Fruit fly (Drosophila melanogaster): ENCODE data around the gene SdhD.
A peak's percentile ranks its signal among the peaks of the same experiment; 100 is the strongest.

Gene SdhD

DNA sequence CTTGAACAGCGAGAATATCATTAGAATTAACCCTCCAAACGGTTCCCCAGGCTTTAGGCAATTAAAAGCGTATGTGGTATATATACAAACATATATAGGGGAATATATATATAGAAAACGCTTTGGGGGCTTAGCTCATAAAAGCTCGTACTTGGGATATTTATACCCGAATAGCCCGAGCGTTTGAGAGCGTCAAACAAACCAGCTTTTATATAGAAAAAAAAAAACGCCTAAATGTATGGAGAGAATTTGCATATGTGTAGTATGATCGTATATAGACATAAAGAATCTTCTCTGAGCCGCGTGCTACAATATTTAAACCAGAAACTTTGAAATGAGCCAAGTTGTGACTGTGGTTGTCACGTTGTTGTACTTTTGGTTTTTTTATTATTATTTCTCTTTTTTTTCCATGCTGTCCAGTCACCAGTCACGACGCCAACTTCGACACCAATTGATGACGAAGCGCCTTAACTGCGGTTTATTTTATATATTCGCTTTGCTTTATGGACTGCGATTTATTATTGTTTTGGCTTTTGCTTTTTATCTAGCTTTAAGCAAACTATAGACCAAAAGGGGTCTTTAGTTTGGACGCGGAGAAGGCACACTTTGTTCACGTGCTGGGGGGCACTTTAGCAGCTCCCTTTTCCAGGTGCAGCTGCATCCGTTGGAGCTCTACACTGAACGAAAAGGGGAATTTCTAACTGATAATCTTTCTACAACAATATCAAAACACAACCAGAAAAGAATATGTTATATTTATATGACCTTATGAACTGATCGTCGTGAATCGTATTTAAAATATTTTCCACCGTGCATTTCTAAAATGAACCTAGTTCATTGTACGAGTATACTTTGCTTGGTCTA lies 26.6 kb upstream of the SdhD start:
- TF ChIP-seq foxo (GFP tag; optimal IDR thresholded peaks at IDR 0.05) = peak in 1 of 2 experiments; percentile 30
- no peak for TF ChIP-seq usp (GFP tag; optimal IDR thresholded peaks at IDR 0.05)
- no peak for TF ChIP-seq woc (GFP tag; optimal IDR thresholded peaks at IDR 0.05)

DNA sequence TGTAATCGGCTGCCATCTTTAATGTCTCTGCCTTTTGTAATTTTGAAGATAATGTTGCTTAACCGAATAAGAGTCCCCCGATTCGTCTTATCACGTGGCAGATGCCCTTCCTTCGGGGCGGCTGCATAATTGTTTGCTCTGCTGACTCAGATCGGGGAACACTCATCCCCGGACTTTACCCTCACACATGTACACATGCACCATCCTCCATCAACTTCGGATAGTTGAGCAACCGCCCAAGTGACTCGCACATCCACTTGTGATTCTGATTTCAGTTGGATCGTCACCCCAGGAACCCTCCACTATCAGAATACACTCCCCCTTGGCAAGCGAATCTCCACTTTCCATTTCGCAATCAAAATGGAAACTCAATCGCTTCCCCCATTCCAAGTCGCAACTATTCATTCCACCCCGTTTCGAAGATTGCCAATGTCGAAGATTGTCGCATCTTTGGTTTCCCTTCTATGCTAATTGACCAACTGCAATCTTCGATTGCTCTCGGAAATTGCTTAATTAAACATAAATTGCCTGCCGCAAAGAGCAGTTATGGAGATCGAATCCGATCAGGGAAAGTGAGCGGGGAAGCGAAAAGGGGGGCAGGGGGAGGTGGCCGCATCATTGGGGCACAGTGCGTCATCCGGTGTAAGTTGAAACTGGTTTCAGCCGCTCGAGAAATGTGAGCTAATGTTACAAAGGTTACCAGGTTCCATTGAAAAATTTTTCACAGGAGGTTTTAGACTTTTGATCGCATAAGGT lies 24.7 kb upstream of the SdhD start:
- TF ChIP-seq Rel (GFP tag; optimal IDR thresholded peaks at IDR 0.05) = no peak
- TF ChIP-seq Rel (tag; optimal IDR thresholded peaks at IDR 0.05) = no peak
- no peak for TF ChIP-seq Vsx2 (GFP tag; optimal IDR thresholded peaks at IDR 0.05; ENCODE audit: partially characterized antibody)
- no peak for TF ChIP-seq Dif (GFP tag; optimal IDR thresholded peaks at IDR 0.05; ENCODE audit: partially characterized antibody)
- TF ChIP-seq Mio (GFP tag; optimal IDR thresholded peaks at IDR 0.05) = no peak
- TF ChIP-seq h (GFP tag; optimal IDR thresholded peaks at IDR 0.05) = no peak

DNA sequence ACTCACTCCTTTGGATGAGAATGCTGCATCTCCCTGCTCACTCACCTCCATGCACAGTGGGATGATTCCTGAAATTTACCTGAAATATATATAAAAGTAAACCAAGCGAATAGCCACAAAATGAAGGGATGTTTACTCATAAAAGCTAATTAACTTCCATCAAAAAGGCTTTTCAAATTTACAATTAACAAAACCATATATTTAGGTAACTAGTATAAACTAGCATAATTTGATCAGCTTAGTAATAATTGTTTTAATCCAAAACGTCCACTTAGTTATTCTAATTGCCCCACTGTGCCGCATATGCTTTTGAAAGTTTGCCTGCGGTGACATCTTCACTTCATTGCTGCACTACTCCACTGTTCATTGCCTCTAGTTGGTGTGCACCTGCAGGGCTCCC lies 23.6 kb upstream of the SdhD start:
- TF ChIP-seq psq (GFP tag; optimal IDR thresholded peaks at IDR 0.05) (peak; percentile 34), Dfd (GFP tag; optimal IDR thresholded peaks at IDR 0.05) (no peak), woc (GFP tag; optimal IDR thresholded peaks at IDR 0.05) (peak; percentile 54), Hnf4 (GFP tag; optimal IDR thresholded peaks at IDR 0.05) (no peak), lola (GFP tag; optimal IDR thresholded peaks at IDR 0.05) (no peak), Abd-B (GFP tag; optimal IDR thresholded peaks at IDR 0.05) (no peak), Sp1 (GFP tag; optimal IDR thresholded peaks at IDR 0.05) (peak; percentile 48), usp (GFP tag; optimal IDR thresholded peaks at IDR 0.05) (no peak), dmrt93B (GFP tag; optimal IDR thresholded peaks at IDR 0.05) (no peak), br (GFP tag; optimal IDR thresholded peaks at IDR 0.05) (peak; percentile 51), Mio (GFP tag; optimal IDR thresholded peaks at IDR 0.05) (no peak), Dif (GFP tag; optimal IDR thresholded peaks at IDR 0.05; ENCODE audit: partially characterized antibody) (no peak), tai (GFP tag; optimal IDR thresholded peaks at IDR 0.05) (no peak), rgr (GFP tag; optimal IDR thresholded peaks at IDR 0.05) (peak; percentile 60), CG32264 (GFP tag; optimal IDR thresholded peaks at IDR 0.05) (no peak), fru (GFP tag; optimal IDR thresholded peaks at IDR 0.05) (peak; percentile 75), CG9705 (GFP tag; optimal IDR thresholded peaks at IDR 0.05) (no peak), brk (GFP tag; optimal IDR thresholded peaks at IDR 0.05) (no peak), dsf (GFP tag; optimal IDR thresholded peaks at IDR 0.05; ENCODE audit: borderline replicate concordance) (no peak), sage (GFP tag; optimal IDR thresholded peaks at IDR 0.05) (no peak), foxo (GFP tag; optimal IDR thresholded peaks at IDR 0.05) (peak in 1 of 2 experiments; percentile 72), h (GFP tag; optimal IDR thresholded peaks at IDR 0.05) (peak; percentile 75), jim (GFP tag; optimal IDR thresholded peaks at IDR 0.05) (no peak), Hr78 (GFP tag; optimal IDR thresholded peaks at IDR 0.05) (no peak), Myc (optimal IDR thresholded peaks at IDR 0.05) (no peak), HLH106 (tag; optimal IDR thresholded peaks at IDR 0.05) (peak; percentile 53), dl (GFP tag; optimal IDR thresholded peaks at IDR 0.05; ENCODE audit: insufficient read depth in 1 of 2, partially characterized antibody in 2 of 2) (no peak), GATAd (GFP tag; optimal IDR thresholded peaks at IDR 0.05) (no peak), pan (optimal IDR thresholded peaks at IDR 0.05) (no peak), ey (GFP tag; optimal IDR thresholded peaks at IDR 0.05) (peak; percentile 64), OdsH (GFP tag; optimal IDR thresholded peaks at IDR 0.05) (peak; percentile 65), Hr83 (GFP tag; optimal IDR thresholded peaks at IDR 0.05; ENCODE audit: poor library complexity, severe bottlenecking) (no peak), sv (GFP tag; optimal IDR thresholded peaks at IDR 0.05) (peak; percentile 13), Jra (GFP tag; optimal IDR thresholded peaks at IDR 0.05) (no peak), CrebA (GFP tag; optimal IDR thresholded peaks at IDR 0.05; ENCODE audit: borderline replicate concordance) (no peak), N (GFP tag; optimal IDR thresholded peaks at IDR 0.05) (no peak), Rel (GFP tag; optimal IDR thresholded peaks at IDR 0.05) (no peak), Rel (tag; optimal IDR thresholded peaks at IDR 0.05) (no peak), Vsx2 (GFP tag; optimal IDR thresholded peaks at IDR 0.05; ENCODE audit: partially characterized antibody) (no peak)

Data from whole organism, wandering third instar larva.